Worm (Caenorhabditis elegans): ENCODE results near the gene C16H3.3.
"Not testable (repeated sequence)": the region's sequence is repeated elsewhere in the genome, so short reads cannot be mapped to it uniquely, and the experiment has no call there.

The C16H3.3 gene

ce11 chrX:17600139-17600538, 9.7 kb downstream of the C16H3.3 start, which contains the start of gene lec-9:
Gene lec-9 (plus strand): TSS chrX:17600487.
- TF ChIP-seq dmd-4 (tag; optimal IDR thresholded peaks at IDR 0.05): no peak
- peak; percentile 24 for TF ChIP-seq skn-1 (tag; optimal IDR thresholded peaks at IDR 0.05)
- no peak for TF ChIP-seq lsy-2 (tag; optimal IDR thresholded peaks at IDR 0.05)
- TF ChIP-seq crh-2 (tag; optimal IDR thresholded peaks at IDR 0.05): peak; percentile 87
- no peak for TF ChIP-seq nhr-237 (tag; optimal IDR thresholded peaks at IDR 0.05)
- TF ChIP-seq fos-1 (tag; optimal IDR thresholded peaks at IDR 0.05): peak; percentile 94
- TF ChIP-seq sma-9 (GFP tag; optimal IDR thresholded peaks at IDR 0.05): peak; percentile 79
- no peak for TF ChIP-seq sma-9 (tag; optimal IDR thresholded peaks at IDR 0.05)
- TF ChIP-seq R02D3.7 (tag; optimal IDR thresholded peaks at IDR 0.05): no peak
- no peak for TF ChIP-seq peb-1 (tag; optimal IDR thresholded peaks at IDR 0.05)
- peak; percentile 36 for TF ChIP-seq gmeb-1 (tag; optimal IDR thresholded peaks at IDR 0.05)
- no peak for TF ChIP-seq ztf-11 (tag; optimal IDR thresholded peaks at IDR 0.05)
- TF ChIP-seq F13H6.1 (tag; optimal IDR thresholded peaks at IDR 0.05): peak; percentile 57

DNA sequence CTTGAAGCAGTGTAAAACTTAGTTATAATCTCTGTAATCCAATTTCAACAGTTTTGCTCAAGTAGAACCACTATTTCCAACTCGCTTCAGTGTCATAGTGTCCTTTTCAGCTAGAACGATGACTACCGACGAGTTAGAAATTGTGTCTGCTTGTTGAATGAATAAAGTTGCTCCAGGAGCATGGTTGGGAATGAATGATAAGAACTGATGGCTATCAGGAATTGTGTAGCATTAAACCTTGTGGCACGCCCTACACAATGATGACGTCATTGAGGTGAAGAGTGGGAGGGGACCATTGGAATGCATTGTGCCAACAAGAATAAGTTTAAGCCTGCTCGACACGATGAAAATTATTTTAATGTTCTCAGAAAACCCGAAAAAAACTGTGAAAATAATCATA, 11.1 kb downstream of the C16H3.3 start:
- TF ChIP-seq ZK546.5 (tag; optimal IDR thresholded peaks at IDR 0.05): no peak
- peak; percentile 77 for TF ChIP-seq fos-1 (tag; optimal IDR thresholded peaks at IDR 0.05)

ce11 chrX:17579779-17580178, 30.1 kb downstream of the C16H3.3 start, which contains the start of gene frpr-7:
Gene frpr-7 (minus strand): TSS chrX:17579879.
- TF ChIP-seq sma-9 (GFP tag; optimal IDR thresholded peaks at IDR 0.05): no peak
- TF ChIP-seq sma-9 (tag; optimal IDR thresholded peaks at IDR 0.05): no peak
- no peak for TF ChIP-seq nhr-23 (tag; optimal IDR thresholded peaks at IDR 0.05)
- no peak for TF ChIP-seq Y55F3AM.14 (GFP tag; optimal IDR thresholded peaks at IDR 0.05)
- no peak for TF ChIP-seq peb-1 (tag; optimal IDR thresholded peaks at IDR 0.05)
- no peak for TF ChIP-seq nhr-11 (tag; optimal IDR thresholded peaks at IDR 0.05)
- TF ChIP-seq elt-3 (tag; optimal IDR thresholded peaks at IDR 0.05): no peak

DNA sequence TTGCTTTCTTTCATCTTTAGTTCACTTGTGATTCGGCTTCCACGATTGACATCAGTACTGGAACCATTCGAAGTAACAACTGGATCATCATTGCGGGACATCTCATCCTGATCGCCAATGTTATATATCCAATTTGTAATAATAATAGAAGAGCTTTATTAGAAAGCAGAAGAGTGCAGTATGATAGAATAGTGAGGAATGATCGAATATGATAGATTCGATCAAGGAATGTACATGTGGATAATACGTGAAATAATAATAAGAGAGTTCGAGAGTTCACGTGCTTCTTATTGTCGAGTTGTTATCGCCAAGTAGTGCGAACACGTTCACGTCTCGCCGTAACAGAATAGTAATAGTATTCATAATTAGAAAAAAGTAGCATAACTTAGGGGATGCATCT, 30.8 kb downstream of the C16H3.3 start, which contains the start of gene F39B3.3:
TSS of gene F39B3.3 (minus strand) at position 101 of the 400 bp plus-strand sequence.
- not testable (repeated sequence) for TF ChIP-seq ama-1 (optimal IDR thresholded peaks at IDR 0.05); ceh-16 (tag; optimal IDR thresholded peaks at IDR 0.05); egl-27 (tag; optimal IDR thresholded peaks at IDR 0.05)

DNA sequence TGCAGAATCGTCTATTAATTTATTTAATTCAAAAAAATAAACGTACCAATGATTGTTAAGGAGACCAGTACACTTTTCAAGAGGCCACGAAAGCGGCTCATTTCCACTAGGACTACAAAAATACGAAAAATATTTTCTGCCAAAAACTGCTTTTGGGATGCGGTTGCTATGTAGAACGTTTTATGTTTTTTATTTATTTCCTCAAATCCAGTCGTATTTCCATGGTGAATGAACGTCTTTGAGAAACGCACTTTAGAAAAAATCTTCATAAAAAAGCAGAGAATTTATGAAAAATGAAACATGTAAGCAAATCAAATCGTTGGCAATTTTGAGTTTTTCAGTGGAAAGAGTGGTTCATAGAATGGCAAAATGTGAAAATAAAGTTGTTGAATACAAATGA, 42.5 kb downstream of the C16H3.3 start, which contains the start of gene F39B3.7:
TSS of gene F39B3.7 (minus strand) at position 101 of the 400 bp plus-strand sequence.
- TF ChIP-seq elt-3 (tag; optimal IDR thresholded peaks at IDR 0.05) (no peak), mab-5 (tag; optimal IDR thresholded peaks at IDR 0.05) (no peak), unc-62 (GFP tag; optimal IDR thresholded peaks at IDR 0.05) (no peak), mdl-1 (tag; optimal IDR thresholded peaks at IDR 0.05) (no peak), ztf-1 (GFP tag; conservative IDR thresholded peaks at IDR 0.05) (no peak), Y55F3AM.14 (GFP tag; optimal IDR thresholded peaks at IDR 0.05) (no peak), ceh-16 (tag; optimal IDR thresholded peaks at IDR 0.05) (no peak), ztf-11 (tag; optimal IDR thresholded peaks at IDR 0.05) (no peak), nhr-10 (tag; optimal IDR thresholded peaks at IDR 0.05) (no peak), unc-39 (tag; optimal IDR thresholded peaks at IDR 0.05) (no peak), dmd-4 (tag; optimal IDR thresholded peaks at IDR 0.05) (no peak), skn-1 (tag; optimal IDR thresholded peaks at IDR 0.05) (no peak)

DNA sequence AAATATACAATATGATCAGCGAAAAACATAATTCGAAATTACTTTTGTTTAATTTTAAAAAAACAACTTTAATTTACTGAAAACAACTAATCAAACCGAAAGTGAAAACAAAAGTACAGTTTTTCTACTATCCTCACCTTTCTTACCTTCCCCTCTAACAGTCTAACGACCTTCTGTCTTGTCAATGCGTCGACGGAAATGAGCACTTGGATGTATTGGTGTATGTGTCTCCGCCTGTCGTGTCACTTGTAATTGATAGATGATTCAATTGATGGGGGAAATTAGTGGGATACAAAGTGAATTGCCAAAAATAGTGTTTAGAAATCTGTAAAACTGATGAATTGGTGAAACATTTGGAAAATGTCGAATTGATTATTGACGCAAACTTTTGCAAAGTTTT, 46.4 kb downstream of the C16H3.3 start, which contains the start of gene F31A3.5:
TSS of gene F31A3.5 (minus strand) at position 200 of the 400 bp plus-strand sequence.
- TF ChIP-seq nhr-10 (tag; optimal IDR thresholded peaks at IDR 0.05) (no peak), nhr-237 (tag; optimal IDR thresholded peaks at IDR 0.05) (no peak), ZK546.5 (tag; optimal IDR thresholded peaks at IDR 0.05) (no peak), R02D3.7 (tag; optimal IDR thresholded peaks at IDR 0.05) (no peak), elt-1 (tag; optimal IDR thresholded peaks at IDR 0.05) (no peak), unc-39 (tag; optimal IDR thresholded peaks at IDR 0.05) (no peak), egl-27 (tag; optimal IDR thresholded peaks at IDR 0.05) (no peak), nhr-25 (tag; optimal IDR thresholded peaks at IDR 0.05) (no peak), nhr-6 (tag; optimal IDR thresholded peaks at IDR 0.05) (no peak), gmeb-1 (tag; optimal IDR thresholded peaks at IDR 0.05) (no peak), unc-62 (GFP tag; optimal IDR thresholded peaks at IDR 0.05) (no peak), C34F6.9 (tag; optimal IDR thresholded peaks at IDR 0.05) (no peak), aly-2 (tag; optimal IDR thresholded peaks at IDR 0.05) (no peak), ztf-11 (tag; optimal IDR thresholded peaks at IDR 0.05) (no peak), unc-55 (GFP tag; optimal IDR thresholded peaks at IDR 0.05) (no peak), mbf-1 (tag; optimal IDR thresholded peaks at IDR 0.05) (no peak), ceh-16 (tag; optimal IDR thresholded peaks at IDR 0.05) (no peak), fos-1 (tag; optimal IDR thresholded peaks at IDR 0.05) (no peak), sem-4 (tag; optimal IDR thresholded peaks at IDR 0.05) (no peak)
